Worm (Caenorhabditis elegans) whole organism, late embryonic: ENCODE results near the gene C40C9.3.

Source experiments
- hlh-13 ChIP-seq: fragments of 200-800 bp; sonication (Bioruptor generic); optimal IDR thresholded peaks from 2 replicates; lab custom pipeline; 2018; ENCODE audit warnings: mild to moderate bottlenecking, missing genetic modification characterization, missing compliant biosample characterization
- madf-2 ChIP-seq: sonication (generic microtip); optimal IDR thresholded peaks from 2 replicates; lab custom pipeline; 2017; ENCODE audit warnings: missing genetic modification characterization, missing compliant biosample characterization

- TF ChIP-seq madf-2 (tag; lab: Kevin White, UChicago) (no peak), hlh-13 (GFP tag; lab: Kevin White, UChicago) (no peak)
Measured at ce11 chrX:13644884-13645283, 2.5 kb upstream of the C40C9.3 start.
